Fruit fly (Drosophila melanogaster) whole organism, wandering third instar larva: ENCODE data around the gene Inx5.

Experiments
- CG9705 ChIP-seq: fragments of 200-800 bp; sonication (Bioruptor generic); optimal IDR thresholded peaks from 2 replicates; lab custom pipeline; 2018; ENCODE audit warnings: missing biosample characterization, mild to moderate bottlenecking, missing genetic modification characterization
- Dfd ChIP-seq: fragments of >200 bp; optimal IDR thresholded peaks from 2 replicates; lab custom pipeline; 2017; ENCODE audit warnings: missing biosample characterization, missing genetic modification characterization
- brk ChIP-seq: fragments of 200-800 bp; sonication (Bioruptor generic); optimal IDR thresholded peaks from 2 replicates; lab custom pipeline; 2016; ENCODE audit warnings: missing biosample characterization, mild to moderate bottlenecking, missing genetic modification characterization
- lola ChIP-seq: fragments of >200 bp; optimal IDR thresholded peaks from 2 replicates; lab custom pipeline; 2017; ENCODE audit warnings: missing biosample characterization, missing genetic modification characterization

dm6 chrX:19120367-19120766, 50.3 kb downstream of the Inx5 start:
- TF ChIP-seq lola, result no peak
- TF ChIP-seq brk (GFP tag; lab: Kevin White, UChicago), result no peak
- no peak for TF ChIP-seq Dfd (GFP tag; lab: Kevin White, UChicago)
- TF ChIP-seq CG9705, result no peak
